Worm (Caenorhabditis elegans) whole organism, L3 larva: ENCODE measurements around the gene vgln-1.
"Not testable (repeated sequence)": the region's sequence is repeated elsewhere in the genome, so short reads cannot be mapped to it uniquely, and the experiment has no call there.

ENCODE experiments used
- R02D3.7 ChIP-seq: fragments of 150-350 bp; optimal IDR thresholded peaks from 2 replicates; lab custom pipeline; 2014; ENCODE audit warnings: missing biosample characterization, missing genetic modification characterization
- ZK546.5 ChIP-seq: sonication (generic microtip); optimal IDR thresholded peaks from 2 replicates; lab custom pipeline; 2017; ENCODE audit warnings: missing biosample characterization, missing genetic modification characterization
- ama-1 ChIP-seq: fragments of 150-350 bp; optimal IDR thresholded peaks from 2 replicates; lab custom pipeline; 2018
- ceh-28 ChIP-seq: fragments of 150-350 bp; optimal IDR thresholded peaks from 2 replicates; lab custom pipeline; 2014; ENCODE audit warnings: missing biosample characterization, missing genetic modification reagents, missing genetic modification characterization
- ceh-82 ChIP-seq: fragments of 150-350 bp; optimal IDR thresholded peaks from 2 replicates; lab custom pipeline; 2014; ENCODE audit warnings: missing biosample characterization, missing genetic modification characterization
- ceh-9 ChIP-seq: sonication (generic microtip); optimal IDR thresholded peaks from 2 replicates; lab custom pipeline; 2018; ENCODE audit warnings: missing biosample characterization, missing genetic modification characterization
- egl-27 ChIP-seq: sonication (generic microtip); optimal IDR thresholded peaks from 4 replicates; lab custom pipeline; 2017; ENCODE audit warnings: missing biosample characterization, missing genetic modification reagents, missing genetic modification characterization
- egl-5 ChIP-seq: fragments of 150-350 bp; optimal IDR thresholded peaks from 2 replicates; lab custom pipeline; 2017; ENCODE audit warnings: missing biosample characterization, missing genetic modification reagents, missing genetic modification characterization, inconsistent platforms
- elt-3 ChIP-seq, 3 experiments: fragments of 150-350 bp in 1 of 3; sonication (generic microtip) in 2 of 3; optimal IDR thresholded peaks; 2 replicates in 2 of 3; 4 replicates in 1 of 3; lab custom pipeline; 2014 to 2017; ENCODE audit warnings: missing biosample characterization in 3 of 3, missing genetic modification characterization in 3 of 3
- eor-1 ChIP-seq, 2 experiments: fragments of 150-350 bp; optimal IDR thresholded peaks; 2 replicates each; lab custom pipeline; 2014 to 2018; ENCODE audit warnings: missing biosample characterization in 2 of 2, missing genetic modification characterization in 2 of 2
- fkh-10 ChIP-seq: sonication (generic microtip); optimal IDR thresholded peaks from 2 replicates; lab custom pipeline; 2017; ENCODE audit warnings: missing biosample characterization, missing genetic modification reagents, missing genetic modification characterization
- fos-1 ChIP-seq: fragments of 150-350 bp; optimal IDR thresholded peaks from 2 replicates; lab custom pipeline; 2014; ENCODE audit warnings: missing biosample characterization, missing genetic modification characterization
- hmg-11 ChIP-seq: sonication (generic microtip); optimal IDR thresholded peaks from 2 replicates; lab custom pipeline; 2016; ENCODE audit warnings: missing genetic modification characterization, missing compliant biosample characterization
- jun-1 ChIP-seq: fragments of 150-350 bp; optimal IDR thresholded peaks from 2 replicates; lab custom pipeline; 2014; ENCODE audit warnings: missing biosample characterization, missing genetic modification reagents, missing genetic modification characterization
- lin-39 ChIP-seq: fragments of 150-350 bp; optimal IDR thresholded peaks from 2 replicates; lab custom pipeline; 2018; ENCODE audit warnings: missing biosample characterization, missing genetic modification reagents, missing genetic modification characterization
- lsy-12 ChIP-seq: sonication (generic microtip); optimal IDR thresholded peaks from 2 replicates; lab custom pipeline; 2016; ENCODE audit warnings: mild to moderate bottlenecking, missing genetic modification characterization, missing compliant biosample characterization
- mdl-1 ChIP-seq: fragments of 150-350 bp; optimal IDR thresholded peaks from 2 replicates; lab custom pipeline; 2014; ENCODE audit warnings: missing biosample characterization, missing genetic modification characterization
- mml-1 ChIP-seq: fragments of 150-350 bp; sonication (generic microtip); optimal IDR thresholded peaks from 3 replicates; lab custom pipeline; 2014; ENCODE audit warnings: missing biosample characterization, missing genetic modification characterization
- nfya-1 ChIP-seq: sonication (generic microtip); optimal IDR thresholded peaks from 2 replicates; lab custom pipeline; 2017; ENCODE audit warnings: missing genetic modification characterization, mild to moderate bottlenecking, missing compliant biosample characterization, antibody characterized with exemption, moderate library complexity; ENCODE audit not compliant: insufficient read depth
- nhr-11 ChIP-seq: fragments of 150-350 bp; optimal IDR thresholded peaks from 2 replicates; lab custom pipeline; 2014; ENCODE audit warnings: missing biosample characterization, missing genetic modification characterization
- nhr-12 ChIP-seq: fragments of 150-350 bp; optimal IDR thresholded peaks from 2 replicates; lab custom pipeline; 2014; ENCODE audit warnings: missing biosample characterization, missing genetic modification characterization
- nhr-23 ChIP-seq: fragments of 150-350 bp; optimal IDR thresholded peaks from 2 replicates; lab custom pipeline; 2014; ENCODE audit warnings: missing biosample characterization, missing genetic modification reagents, missing genetic modification characterization
- nhr-237 ChIP-seq: fragments of 150-350 bp; optimal IDR thresholded peaks from 2 replicates; lab custom pipeline; 2014; ENCODE audit warnings: missing biosample characterization, missing genetic modification characterization
- nhr-25 ChIP-seq: sonication (generic microtip); optimal IDR thresholded peaks from 2 replicates; lab custom pipeline; 2017; ENCODE audit warnings: missing biosample characterization, missing genetic modification characterization
- nhr-43 ChIP-seq: sonication (generic microtip); optimal IDR thresholded peaks from 2 replicates; lab custom pipeline; 2016; ENCODE audit warnings: mild to moderate bottlenecking, missing genetic modification characterization, missing compliant biosample characterization; ENCODE audit not compliant: poor library complexity, severe bottlenecking
- nhr-67 ChIP-seq: fragments of 150-350 bp; optimal IDR thresholded peaks from 2 replicates; lab custom pipeline; 2014; ENCODE audit warnings: missing biosample characterization, missing genetic modification characterization
- nhr-76 ChIP-seq: fragments of 150-350 bp; sonication (generic microtip); optimal IDR thresholded peaks from 5 replicates; lab custom pipeline; 2014; ENCODE audit warnings: missing biosample characterization, missing genetic modification characterization
- nhr-77 ChIP-seq: fragments of 150-350 bp; optimal IDR thresholded peaks from 2 replicates; lab custom pipeline; 2014; ENCODE audit warnings: missing biosample characterization, missing genetic modification characterization
- sea-2 ChIP-seq: fragments of 150-350 bp; sonication (generic microtip); optimal IDR thresholded peaks from 4 replicates; lab custom pipeline; 2014; ENCODE audit warnings: missing biosample characterization, missing genetic modification reagents, missing genetic modification characterization
- skn-1 ChIP-seq: fragments of 150-350 bp; optimal IDR thresholded peaks from 2 replicates; lab custom pipeline; 2014; ENCODE audit warnings: missing biosample characterization, missing genetic modification characterization
- snpc-4 ChIP-seq: fragments of 150-350 bp; optimal IDR thresholded peaks from 2 replicates; lab custom pipeline; 2014; ENCODE audit warnings: missing biosample characterization, missing genetic modification characterization
- tbx-2 ChIP-seq: sonication (generic microtip); optimal IDR thresholded peaks from 2 replicates; lab custom pipeline; 2016; ENCODE audit warnings: mild to moderate bottlenecking, missing genetic modification characterization, missing compliant biosample characterization
- unc-39 ChIP-seq: sonication (generic microtip); optimal IDR thresholded peaks from 4 replicates; lab custom pipeline; 2017; ENCODE audit warnings: missing biosample characterization, missing genetic modification characterization
- zag-1 ChIP-seq: fragments of 150-350 bp; optimal IDR thresholded peaks from 2 replicates; lab custom pipeline; 2014; ENCODE audit warnings: missing biosample characterization, missing genetic modification characterization
- ztf-11 ChIP-seq: fragments of 150-350 bp; optimal IDR thresholded peaks from 2 replicates; lab custom pipeline; 2014; ENCODE audit warnings: missing biosample characterization, missing genetic modification characterization
- ztf-4 ChIP-seq: fragments of 150-350 bp; optimal IDR thresholded peaks from 2 replicates; lab custom pipeline; 2014; ENCODE audit warnings: missing biosample characterization, missing genetic modification characterization

The vgln-1 gene

ce11 chrII:9868698-9869097, 22.2 kb downstream of the vgln-1 start, which contains the start of gene old-1:
Gene old-1, minus strand, starts transcription at chrII:9868747.
- TF ChIP-seq nfya-1 (tag; lab: Kevin White, UChicago) (peak; percentile 51), ceh-82 (no peak)

- TF ChIP-seq nhr-237 (tag; lab: Kevin White, UChicago) (no peak), nhr-11 (tag; lab: Kevin White, UChicago) (no peak), nhr-23 (tag; lab: Kevin White, UChicago) (no peak), mdl-1 (tag; lab: Kevin White, UChicago) (no peak), skn-1 (tag; lab: Kevin White, UChicago) (no peak), nhr-67 (tag; lab: Kevin White, UChicago) (no peak), egl-27 (no peak), fos-1 (tag; lab: Kevin White, UChicago) (no peak), nhr-25 (no peak), R02D3.7 (tag; lab: Kevin White, UChicago) (no peak), hmg-11 (no peak), zag-1 (no peak), eor-1 (tag; optimal IDR thresholded peaks at IDR 0.05; lab: Kevin White, UChicago) (no peak)
These were observed 22.7 kb downstream of the vgln-1 start for ce11 chrII:9868207-9868606.

- TF ChIP-seq ceh-28, lsy-12, nhr-67 (tag; lab: Kevin White, UChicago): not testable (repeated sequence)
These were observed 24.5 kb downstream of the vgln-1 start, which contains the start of gene chil-1 for ce11 chrII:9866378-9866777. Gene chil-1, minus strand, starts transcription at chrII:9866478.

- TF ChIP-seq ztf-11 (tag; lab: Kevin White, UChicago) (no peak), nhr-11 (tag; lab: Kevin White, UChicago) (no peak), mml-1 (tag; lab: Kevin White, UChicago) (no peak), ama-1 (lab: Kevin White, UChicago) (no peak), ceh-28 (tag; lab: Kevin White, UChicago) (no peak), jun-1 (tag; lab: Kevin White, UChicago) (no peak), egl-5 (tag; lab: Kevin White, UChicago) (no peak), ceh-9 (tag; lab: Kevin White, UChicago) (no peak), nhr-67 (tag; lab: Kevin White, UChicago) (no peak), sea-2 (no peak), R02D3.7 (tag; lab: Kevin White, UChicago) (no peak)
These were observed 28.7 kb downstream of the vgln-1 start, which contains the start of gene C08H9.18 for ce11 chrII:9862147-9862546. Gene C08H9.18, minus strand, starts transcription at chrII:9862247.

ce11 chrII:9861394-9861793, 29.5 kb downstream of the vgln-1 start, which contains the start of gene chil-3:
Gene chil-3, minus strand, starts transcription at chrII:9861494.
- TF ChIP-seq ceh-9 (tag; lab: Kevin White, UChicago) (no peak), tbx-2 (tag; lab: Kevin White, UChicago) (no peak), mdl-1 (tag; lab: Kevin White, UChicago) (no peak), jun-1 (tag; lab: Kevin White, UChicago) (no peak), nhr-237 (tag; lab: Kevin White, UChicago) (no peak), unc-39 (tag; lab: Kevin White, UChicago) (no peak), nhr-76 (tag; lab: Kevin White, UChicago) (no peak), snpc-4 (tag; lab: Kevin White, UChicago) (no peak), ztf-4 (tag; lab: Kevin White, UChicago) (no peak), egl-5 (tag; lab: Kevin White, UChicago) (no peak), sea-2 (no peak), eor-1 (tag; optimal IDR thresholded peaks at IDR 0.05; lab: Kevin White, UChicago) (no peak), fkh-10 (no peak), ZK546.5 (tag; lab: Kevin White, UChicago) (no peak), mml-1 (tag; lab: Kevin White, UChicago) (no peak), nhr-12 (no peak), elt-3 (tag; optimal IDR thresholded peaks at IDR 0.05; lab: Kevin White, UChicago) (no peak), nhr-77 (tag; lab: Kevin White, UChicago) (no peak), nhr-43 (tag; lab: Kevin White, UChicago) (no peak), lin-39 (tag; lab: Kevin White, UChicago) (no peak)
